Worm (Caenorhabditis elegans) whole organism, L2 larva: ENCODE results near the gene nhr-79.

Experiments
- C34F6.9 ChIP-seq: fragments of 150-350 bp; optimal IDR thresholded peaks from 2 replicates; lab custom pipeline; 2014; ENCODE audit warnings: missing biosample characterization, missing genetic modification characterization
- F13H6.1 ChIP-seq: sonication (generic microtip); optimal IDR thresholded peaks from 2 replicates; lab custom pipeline; 2016; ENCODE audit warnings: missing genetic modification characterization, missing compliant biosample characterization
- Y55F3AM.14 ChIP-seq: fragments of 200-800 bp; sonication (Bioruptor generic); optimal IDR thresholded peaks from 2 replicates; lab custom pipeline; 2018; ENCODE audit warnings: mild to moderate bottlenecking, missing genetic modification characterization, missing compliant biosample characterization
- ZK546.5 ChIP-seq: sonication (generic microtip); optimal IDR thresholded peaks from 2 replicates; lab custom pipeline; 2017; ENCODE audit warnings: missing biosample characterization, missing genetic modification characterization
- alr-1 ChIP-seq: fragments of 150-350 bp; optimal IDR thresholded peaks from 2 replicates; lab custom pipeline; 2014; ENCODE audit warnings: missing biosample characterization, missing genetic modification characterization
- aly-2 ChIP-seq: fragments of 150-350 bp; optimal IDR thresholded peaks from 2 replicates; lab custom pipeline; 2014; ENCODE audit warnings: missing biosample characterization, missing genetic modification characterization
- blmp-1 ChIP-seq: sonication (generic microtip); optimal IDR thresholded peaks from 2 replicates; lab custom pipeline; 2017; ENCODE audit warnings: missing genetic modification characterization, mild to moderate bottlenecking, missing compliant biosample characterization, antibody characterized with exemption, moderate library complexity; ENCODE audit not compliant: insufficient read depth
- ceh-16 ChIP-seq: fragments of 150-350 bp; optimal IDR thresholded peaks from 2 replicates; lab custom pipeline; 2014; ENCODE audit warnings: missing biosample characterization, missing genetic modification characterization
- ceh-82 ChIP-seq: fragments of 150-350 bp; optimal IDR thresholded peaks from 2 replicates; lab custom pipeline; 2014; ENCODE audit warnings: missing biosample characterization, missing genetic modification characterization
- crh-2 ChIP-seq: sonication (generic microtip); optimal IDR thresholded peaks from 2 replicates; lab custom pipeline; 2017; ENCODE audit warnings: missing biosample characterization, missing genetic modification characterization
- dmd-4 ChIP-seq: sonication (generic microtip); optimal IDR thresholded peaks from 2 replicates; lab custom pipeline; 2017; ENCODE audit warnings: missing biosample characterization, missing genetic modification characterization
- fos-1 ChIP-seq: fragments of 150-350 bp; optimal IDR thresholded peaks from 2 replicates; lab custom pipeline; 2014; ENCODE audit warnings: missing biosample characterization, missing genetic modification characterization
- gmeb-1 ChIP-seq: fragments of 150-350 bp; optimal IDR thresholded peaks from 2 replicates; lab custom pipeline; 2014; ENCODE audit warnings: missing biosample characterization, missing genetic modification characterization
- lin-39 ChIP-seq: fragments of 150-350 bp; optimal IDR thresholded peaks from 2 replicates; lab custom pipeline; 2014; ENCODE audit warnings: missing biosample characterization, missing genetic modification reagents, missing genetic modification characterization
- mab-5 ChIP-seq: fragments of 150-350 bp; optimal IDR thresholded peaks from 2 replicates; lab custom pipeline; 2014; ENCODE audit warnings: missing biosample characterization, missing genetic modification characterization
- mbf-1 ChIP-seq: sonication (generic microtip); optimal IDR thresholded peaks from 2 replicates; lab custom pipeline; 2017; ENCODE audit warnings: missing biosample characterization, missing genetic modification characterization
- mdl-1 ChIP-seq, 2 experiments: fragments of 150-350 bp in 1 of 2; sonication (generic microtip) in 1 of 2; optimal IDR thresholded peaks; 2 replicates each; lab custom pipeline; 2017; ENCODE audit warnings: missing biosample characterization in 2 of 2, missing genetic modification characterization in 2 of 2
- nhr-10 ChIP-seq: sonication (generic microtip); optimal IDR thresholded peaks from 2 replicates; lab custom pipeline; 2017; ENCODE audit warnings: missing biosample characterization, missing genetic modification characterization
- nhr-12 ChIP-seq: fragments of 150-350 bp; optimal IDR thresholded peaks from 2 replicates; lab custom pipeline; 2014; ENCODE audit warnings: missing biosample characterization, missing genetic modification characterization
- nhr-129 ChIP-seq: fragments of 150-350 bp; optimal IDR thresholded peaks from 2 replicates; lab custom pipeline; 2014; ENCODE audit warnings: missing biosample characterization, missing genetic modification characterization
- nhr-21 ChIP-seq: fragments of 150-350 bp; optimal IDR thresholded peaks from 2 replicates; lab custom pipeline; 2014; ENCODE audit warnings: missing biosample characterization, missing genetic modification characterization
- nhr-237 ChIP-seq: fragments of 150-350 bp; optimal IDR thresholded peaks from 2 replicates; lab custom pipeline; 2014; ENCODE audit warnings: missing biosample characterization, missing genetic modification characterization
- nhr-25 ChIP-seq: fragments of 150-350 bp; sonication (generic microtip); optimal IDR thresholded peaks from 3 replicates; lab custom pipeline; 2014; ENCODE audit warnings: missing biosample characterization, missing genetic modification characterization
- nhr-6 ChIP-seq: fragments of 150-350 bp; optimal IDR thresholded peaks from 2 replicates; lab custom pipeline; 2014; ENCODE audit warnings: missing biosample characterization, missing genetic modification characterization
- nhr-77 ChIP-seq: fragments of 150-350 bp; optimal IDR thresholded peaks from 2 replicates; lab custom pipeline; 2014; ENCODE audit warnings: missing biosample characterization, missing genetic modification characterization
- peb-1 ChIP-seq: fragments of 150-350 bp; optimal IDR thresholded peaks from 2 replicates; lab custom pipeline; 2014; ENCODE audit warnings: missing biosample characterization, missing genetic modification characterization
- sem-4 ChIP-seq: fragments of 150-350 bp; optimal IDR thresholded peaks from 2 replicates; lab custom pipeline; 2014; ENCODE audit warnings: missing biosample characterization, missing genetic modification reagents, missing genetic modification characterization
- skn-1 ChIP-seq: sonication (generic microtip); optimal IDR thresholded peaks from 2 replicates; lab custom pipeline; 2017; ENCODE audit warnings: missing biosample characterization, missing genetic modification characterization
- sma-3 ChIP-seq: sonication (generic microtip); optimal IDR thresholded peaks from 2 replicates; lab custom pipeline; 2016; ENCODE audit warnings: missing genetic modification reagents, missing genetic modification characterization, missing compliant biosample characterization
- snpc-4 ChIP-seq: fragments of 150-350 bp; optimal IDR thresholded peaks from 2 replicates; lab custom pipeline; 2014; ENCODE audit warnings: missing biosample characterization, missing genetic modification characterization
- unc-39 ChIP-seq: fragments of 150-350 bp; optimal IDR thresholded peaks from 2 replicates; lab custom pipeline; 2014; ENCODE audit warnings: missing biosample characterization, missing genetic modification characterization
- unc-55 ChIP-seq: fragments of 150-350 bp; sonication (generic microtip); optimal IDR thresholded peaks from 3 replicates; lab custom pipeline; 2014; ENCODE audit warnings: missing biosample characterization, missing genetic modification reagents, missing genetic modification characterization
- unc-62 ChIP-seq: fragments of 150-350 bp; optimal IDR thresholded peaks from 2 replicates; lab custom pipeline; 2014; ENCODE audit warnings: missing biosample characterization, missing genetic modification reagents, missing genetic modification characterization
- zag-1 ChIP-seq: fragments of 150-350 bp; optimal IDR thresholded peaks from 2 replicates; lab custom pipeline; 2014; ENCODE audit warnings: missing biosample characterization, missing genetic modification characterization
- ztf-4 ChIP-seq: fragments of 150-350 bp; optimal IDR thresholded peaks from 2 replicates; lab custom pipeline; 2014; ENCODE audit warnings: missing biosample characterization, missing genetic modification characterization

The nhr-79 gene

ce11 chrV:19211795-19212194 is at the start of gene nhr-79:
nhr-79 (minus strand) TSS chrV:19211895.
- TF ChIP-seq sma-3 (GFP tag; lab: Kevin White, UChicago), result no peak
- TF ChIP-seq mab-5 (tag; lab: Kevin White, UChicago), result no peak
- no peak for TF ChIP-seq nhr-6 (tag; lab: Kevin White, UChicago)
- TF ChIP-seq snpc-4 (tag; lab: Kevin White, UChicago), result no peak
- no peak for TF ChIP-seq fos-1

ce11 chrV:19260686-19261085 is 49.0 kb upstream of the nhr-79 start:
- TF ChIP-seq ZK546.5 (tag; lab: Kevin White, UChicago) (no peak), nhr-129 (tag; lab: Kevin White, UChicago) (no peak), fos-1 (no peak), skn-1 (tag; lab: Kevin White, UChicago) (no peak), crh-2 (tag; lab: Kevin White, UChicago) (no peak), ztf-4 (no peak), ceh-16 (tag; lab: Kevin White, UChicago) (no peak), unc-39 (tag; lab: Kevin White, UChicago) (no peak), C34F6.9 (tag; lab: Kevin White, UChicago) (no peak), peb-1 (tag; lab: Kevin White, UChicago) (no peak), Y55F3AM.14 (GFP tag; lab: Kevin White, UChicago) (no peak), unc-55 (no peak), unc-62 (GFP tag; lab: Kevin White, UChicago) (no peak), nhr-237 (tag; lab: Kevin White, UChicago) (no peak), ceh-82 (tag; lab: Kevin White, UChicago) (no peak), nhr-6 (tag; lab: Kevin White, UChicago) (no peak)

- TF ChIP-seq crh-2 (tag; lab: Kevin White, UChicago) (no peak), skn-1 (tag; lab: Kevin White, UChicago) (no peak), unc-39 (tag; lab: Kevin White, UChicago) (no peak), blmp-1 (tag; lab: Kevin White, UChicago) (no peak), zag-1 (tag; lab: Kevin White, UChicago) (no peak), fos-1 (no peak), Y55F3AM.14 (GFP tag; lab: Kevin White, UChicago) (no peak), gmeb-1 (tag; lab: Kevin White, UChicago) (no peak), snpc-4 (tag; lab: Kevin White, UChicago) (no peak), nhr-77 (no peak), ceh-16 (tag; lab: Kevin White, UChicago) (no peak), dmd-4 (no peak), nhr-25 (tag; lab: Kevin White, UChicago) (no peak), nhr-10 (tag; lab: Kevin White, UChicago) (no peak), ztf-4 (no peak)
- TF ChIP-seq, all 48 proteins: peak for 0
Observed at ce11 chrV:19259403-19259802, 47.7 kb upstream of the nhr-79 start.

ce11 chrV:19257653-19258052 is 46.0 kb upstream of the nhr-79 start, which contains the start of gene F21D9.3:
F21D9.3 (minus strand) TSS chrV:19257753.
- TF ChIP-seq ztf-4, result no peak
- TF ChIP-seq sem-4 (tag; lab: Kevin White, UChicago), result no peak
- no peak for TF ChIP-seq zag-1 (tag; lab: Kevin White, UChicago)
- TF ChIP-seq Y55F3AM.14 (GFP tag; lab: Kevin White, UChicago), result no peak
- no peak for TF ChIP-seq nhr-21 (tag; lab: Kevin White, UChicago)
- TF ChIP-seq unc-39 (tag; lab: Kevin White, UChicago), result no peak
- no peak for TF ChIP-seq F13H6.1
- TF ChIP-seq C34F6.9 (tag; lab: Kevin White, UChicago), result no peak
- TF ChIP-seq aly-2 (tag; lab: Kevin White, UChicago), result no peak
- TF ChIP-seq nhr-10 (tag; lab: Kevin White, UChicago), result no peak
- TF ChIP-seq nhr-25 (tag; lab: Kevin White, UChicago), result no peak
- TF ChIP-seq dmd-4, result no peak
- no peak for TF ChIP-seq ZK546.5 (tag; lab: Kevin White, UChicago)
- no peak for TF ChIP-seq nhr-77
- TF ChIP-seq gmeb-1 (tag; lab: Kevin White, UChicago), result no peak
- TF ChIP-seq unc-55, result no peak
- TF ChIP-seq ceh-82 (tag; lab: Kevin White, UChicago), result no peak
- no peak for TF ChIP-seq nhr-12 (tag; lab: Kevin White, UChicago)

ce11 chrV:19253520-19253919 is 41.8 kb upstream of the nhr-79 start, which contains the start of gene F21D9.4:
F21D9.4 (plus strand) TSS chrV:19253820.
- TF ChIP-seq gmeb-1 (tag; lab: Kevin White, UChicago) (no peak), mdl-1 (tag; optimal IDR thresholded peaks at IDR 0.05; lab: Kevin White, UChicago) (no peak), nhr-129 (tag; lab: Kevin White, UChicago) (no peak), zag-1 (tag; lab: Kevin White, UChicago) (no peak), ztf-4 (no peak), lin-39 (tag; lab: Kevin White, UChicago) (no peak), alr-1 (tag; lab: Kevin White, UChicago) (no peak), Y55F3AM.14 (GFP tag; lab: Kevin White, UChicago) (no peak), ZK546.5 (tag; lab: Kevin White, UChicago) (no peak), skn-1 (tag; lab: Kevin White, UChicago) (no peak), unc-55 (no peak), nhr-12 (tag; lab: Kevin White, UChicago) (no peak), nhr-21 (tag; lab: Kevin White, UChicago) (no peak), sma-3 (GFP tag; lab: Kevin White, UChicago) (no peak), nhr-77 (no peak), sem-4 (tag; lab: Kevin White, UChicago) (no peak), nhr-237 (tag; lab: Kevin White, UChicago) (no peak), mbf-1 (tag; lab: Kevin White, UChicago) (no peak), C34F6.9 (tag; lab: Kevin White, UChicago) (no peak), mab-5 (tag; lab: Kevin White, UChicago) (no peak)
